Fruit fly (Drosophila melanogaster): ENCODE measurements around the gene CG17917.

DNA sequence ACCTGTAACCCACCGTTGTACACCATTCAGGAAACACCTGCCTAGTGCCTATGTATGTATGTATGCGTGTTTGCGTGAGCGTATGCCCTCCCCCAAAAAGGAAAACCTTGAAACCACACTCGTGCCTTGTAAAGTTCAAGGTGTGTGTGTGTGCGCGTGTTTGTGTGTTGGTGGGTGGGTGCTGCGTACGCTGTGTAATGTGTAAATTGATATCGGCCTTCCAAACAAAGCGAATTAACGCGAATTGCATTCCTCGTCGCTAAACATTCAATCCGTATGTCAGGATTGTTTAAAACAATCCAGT is 41.6 kb downstream of the CG17917 start:
- no peak for TF ChIP-seq CTCF (optimal IDR thresholded peaks at IDR 0.05)
- TF ChIP-seq CG8478 (optimal IDR thresholded peaks at IDR 0.05), result no peak
